Worm (Caenorhabditis elegans) whole organism, young adult: Measurements from ENCODE around the gene Y57A10A.13.

Experiments
- B0261.1 ChIP-seq: sonication (generic microtip); optimal IDR thresholded peaks from 2 replicates; lab custom pipeline; 2016; ENCODE audit warnings: mild to moderate bottlenecking, missing genetic modification characterization, moderate library complexity, missing compliant biosample characterization
- C06A6.2 ChIP-seq: fragments of 200-800 bp; sonication (Bioruptor generic); conservative IDR thresholded peaks from 2 replicates; pipeline ENCODE4 v1.3.6; 2022; ENCODE audit warnings: missing genetic modification characterization, missing compliant biosample characterization
- F10E7.11 ChIP-seq: sonication (generic microtip); optimal IDR thresholded peaks from 2 replicates; lab custom pipeline; 2017; ENCODE audit warnings: mild to moderate bottlenecking, missing genetic modification characterization, moderate library complexity, missing compliant biosample characterization
- F37B4.10 ChIP-seq: fragments of 200-800 bp; sonication (Bioruptor generic); IDR thresholded peaks from 2 replicates; pipeline ENCODE4 v1.3.6; 2022; ENCODE audit warnings: missing genetic modification characterization, missing compliant biosample characterization
- F39B2.1 ChIP-seq: fragments of 200-800 bp; sonication (Bioruptor generic); IDR thresholded peaks from 2 replicates; pipeline ENCODE4 v1.3.6; 2022; ENCODE audit warnings: missing genetic modification reagents, missing genetic modification characterization, missing compliant biosample characterization
- F52B5.7 ChIP-seq: sonication (generic microtip); optimal IDR thresholded peaks from 2 replicates; lab custom pipeline; 2016; ENCODE audit warnings: mild to moderate bottlenecking, missing genetic modification characterization, missing compliant biosample characterization
- F57C9.4 ChIP-seq: sonication (generic microtip); optimal IDR thresholded peaks from 2 replicates; lab custom pipeline; 2017; ENCODE audit warnings: mild to moderate bottlenecking, missing genetic modification characterization, missing compliant biosample characterization
- K12H6.12 ChIP-seq: fragments of 200-800 bp; sonication (Bioruptor generic); optimal IDR thresholded peaks from 2 replicates; lab custom pipeline; 2018; ENCODE audit warnings: mild to moderate bottlenecking, missing genetic modification characterization, missing compliant biosample characterization
- Y67H2A.10 ChIP-seq: fragments of 200-800 bp; sonication (Bioruptor generic); conservative IDR thresholded peaks from 2 replicates; pipeline ENCODE4 v1.3.6; 2022; ENCODE audit warnings: missing genetic modification reagents, missing genetic modification characterization, missing compliant biosample characterization
- Y95B8A.8 ChIP-seq: fragments of 200-800 bp; sonication (Bioruptor generic); IDR thresholded peaks from 2 replicates; pipeline ENCODE4 v1.3.6; 2022; ENCODE audit warnings: missing genetic modification reagents, missing genetic modification characterization, missing compliant biosample characterization
- ZK185.1 ChIP-seq: sonication (generic microtip); optimal IDR thresholded peaks from 2 replicates; lab custom pipeline; 2016; ENCODE audit warnings: mild to moderate bottlenecking, missing genetic modification characterization, missing compliant biosample characterization; ENCODE audit not compliant: poor library complexity, severe bottlenecking
- attf-5 ChIP-seq: fragments of 200-800 bp; sonication (Bioruptor generic); optimal IDR thresholded peaks from 2 replicates; lab custom pipeline; 2018; ENCODE audit warnings: mild to moderate bottlenecking, missing genetic modification characterization, missing compliant biosample characterization
- ceh-58 ChIP-seq: fragments of 200-800 bp; sonication (Bioruptor generic); IDR thresholded peaks from 2 replicates; pipeline ENCODE4 v1.3.6; 2022; ENCODE audit warnings: missing genetic modification characterization, missing compliant biosample characterization
- ceh-79 ChIP-seq: sonication (generic microtip); optimal IDR thresholded peaks from 2 replicates; lab custom pipeline; 2017; ENCODE audit warnings: mild to moderate bottlenecking, missing genetic modification characterization, missing compliant biosample characterization
- ceh-91 ChIP-seq: fragments of 200-800 bp; sonication (Bioruptor generic); IDR thresholded peaks from 2 replicates; pipeline ENCODE4 v1.3.6; 2022; ENCODE audit warnings: missing genetic modification reagents, missing genetic modification characterization, missing compliant biosample characterization
- chd-7 ChIP-seq: sonication (generic microtip); optimal IDR thresholded peaks from 2 replicates; lab custom pipeline; 2016; ENCODE audit warnings: mild to moderate bottlenecking, missing genetic modification characterization, moderate library complexity, missing compliant biosample characterization
- dpff-1 ChIP-seq: sonication (generic microtip); optimal IDR thresholded peaks from 2 replicates; lab custom pipeline; 2017; ENCODE audit warnings: mild to moderate bottlenecking, missing genetic modification characterization, missing compliant biosample characterization
- efl-1 ChIP-seq: fragments of 150-350 bp; optimal IDR thresholded peaks from 2 replicates; lab custom pipeline; 2014; ENCODE audit warnings: missing biosample characterization, missing genetic modification reagents, missing genetic modification characterization
- egl-18 ChIP-seq: fragments of 200-800 bp; sonication (Bioruptor generic); IDR thresholded peaks from 2 replicates; pipeline ENCODE4 v1.3.6; 2022; ENCODE audit warnings: missing genetic modification reagents, missing genetic modification characterization, missing compliant biosample characterization
- ets-4 ChIP-seq: fragments of 200-800 bp; sonication (Bioruptor generic); optimal IDR thresholded peaks from 2 replicates; lab custom pipeline; 2018; ENCODE audit warnings: mild to moderate bottlenecking, missing genetic modification characterization, missing compliant biosample characterization
- gei-17 ChIP-seq: fragments of 200-800 bp; sonication (Bioruptor generic); optimal IDR thresholded peaks from 2 replicates; lab custom pipeline; 2018; ENCODE audit warnings: mild to moderate bottlenecking, missing genetic modification characterization, missing compliant biosample characterization
- hlh-26 ChIP-seq: fragments of 200-800 bp; sonication (Bioruptor generic); conservative IDR thresholded peaks from 2 replicates; pipeline ENCODE4 v1.3.6; 2022; ENCODE audit warnings: missing genetic modification reagents, missing genetic modification characterization, missing compliant biosample characterization
- hmg-1.2 ChIP-seq: fragments of 200-800 bp; sonication (Bioruptor generic); IDR thresholded peaks from 2 replicates; pipeline ENCODE4 v1.3.6; 2022; ENCODE audit warnings: missing genetic modification reagents, missing genetic modification characterization, missing compliant biosample characterization
- lag-1 ChIP-seq: fragments of 200-800 bp; sonication (Bioruptor generic); IDR thresholded peaks from 2 replicates; pipeline ENCODE4 v1.3.6; 2022; ENCODE audit warnings: missing genetic modification reagents, missing genetic modification characterization, missing compliant biosample characterization
- lsl-1 ChIP-seq: fragments of 200-800 bp; sonication (Bioruptor generic); optimal IDR thresholded peaks from 2 replicates; lab custom pipeline; 2018; ENCODE audit warnings: mild to moderate bottlenecking, missing genetic modification characterization, moderate library complexity, missing compliant biosample characterization
- madf-8 ChIP-seq: fragments of 200-800 bp; sonication (Bioruptor generic); conservative IDR thresholded peaks from 2 replicates; pipeline ENCODE4 v1.3.6; 2022; ENCODE audit warnings: missing genetic modification reagents, missing genetic modification characterization, missing compliant biosample characterization
- mel-28 ChIP-seq: sonication (generic microtip); optimal IDR thresholded peaks from 2 replicates; lab custom pipeline; 2016; ENCODE audit warnings: borderline replicate concordance, mild to moderate bottlenecking, missing genetic modification characterization, missing compliant biosample characterization
- mes-4 ChIP-seq: sonication (generic microtip); optimal IDR thresholded peaks from 2 replicates; lab custom pipeline; 2016; ENCODE audit warnings: missing genotype, missing genetic modification characterization, missing compliant biosample characterization
- nfyb-1 ChIP-seq: fragments of 200-800 bp; sonication (Bioruptor generic); IDR thresholded peaks from 2 replicates; pipeline ENCODE4 v1.3.6; 2022; ENCODE audit warnings: missing genetic modification reagents, missing genetic modification characterization, missing compliant biosample characterization
- nhr-27 ChIP-seq: fragments of 200-800 bp; sonication (Bioruptor generic); optimal IDR thresholded peaks from 2 replicates; lab custom pipeline; 2018; ENCODE audit warnings: mild to moderate bottlenecking, missing genetic modification characterization, moderate library complexity, missing compliant biosample characterization
- nhr-80 ChIP-seq: sonication (generic microtip); optimal IDR thresholded peaks from 2 replicates; lab custom pipeline; 2016; ENCODE audit warnings: missing genetic modification characterization, missing compliant biosample characterization
- sdz-38 ChIP-seq: sonication (generic microtip); optimal IDR thresholded peaks from 2 replicates; lab custom pipeline; 2016; ENCODE audit warnings: missing genotype, missing genetic modification characterization, missing compliant biosample characterization
- snpc-1.1 ChIP-seq: sonication (generic microtip); optimal IDR thresholded peaks from 2 replicates; lab custom pipeline; 2017; ENCODE audit warnings: missing genetic modification characterization, mild to moderate bottlenecking, missing compliant biosample characterization, antibody characterized with exemption, moderate library complexity, missing genotype, missing genetic modification reagents; ENCODE audit not compliant: insufficient read depth
- snpc-1.3 ChIP-seq: sonication (generic microtip); optimal IDR thresholded peaks from 2 replicates; lab custom pipeline; 2017; ENCODE audit warnings: missing genetic modification characterization, mild to moderate bottlenecking, missing compliant biosample characterization, antibody characterized with exemption, moderate library complexity, missing genotype, missing genetic modification reagents; ENCODE audit not compliant: insufficient read depth
- unc-62 ChIP-seq: fragments of 150-350 bp; optimal IDR thresholded peaks from 2 replicates; lab custom pipeline; 2014; ENCODE audit warnings: missing biosample characterization, missing genetic modification reagents, missing genetic modification characterization
- zim-3 ChIP-seq: sonication (generic microtip); optimal IDR thresholded peaks from 2 replicates; lab custom pipeline; 2017; ENCODE audit warnings: mild to moderate bottlenecking, missing genetic modification characterization, moderate library complexity, missing compliant biosample characterization
- ztf-22 ChIP-seq: fragments of 200-800 bp; sonication (Bioruptor generic); optimal IDR thresholded peaks from 2 replicates; lab custom pipeline; 2018; ENCODE audit warnings: mild to moderate bottlenecking, missing genetic modification characterization, moderate library complexity, missing compliant biosample characterization
- ztf-6 ChIP-seq: fragments of 200-800 bp; sonication (Bioruptor generic); IDR thresholded peaks from 2 replicates; pipeline ENCODE4 v1.3.6; 2022; ENCODE audit warnings: missing genetic modification reagents, missing genetic modification characterization, missing compliant biosample characterization

Y57A10A.13 gene

DNA sequence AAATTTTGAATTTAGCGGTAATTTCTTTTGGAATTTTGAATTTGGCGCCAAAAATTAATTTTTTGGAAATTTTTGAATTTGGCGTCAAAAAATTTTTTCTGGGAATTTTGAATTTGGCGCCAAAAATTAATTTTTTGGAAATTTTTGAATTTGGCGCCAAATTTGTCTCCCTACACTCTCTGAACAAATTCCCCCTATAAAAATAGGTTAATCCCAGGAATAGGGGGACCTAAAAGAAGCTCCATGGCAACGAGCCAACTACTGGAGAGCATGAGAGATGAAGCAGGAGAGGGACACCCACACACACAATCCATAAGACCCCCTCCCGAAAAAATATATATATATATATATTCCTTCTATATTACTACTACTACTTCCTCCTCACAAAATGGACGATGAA lies 18.2 kb upstream of the Y57A10A.13 start, which contains the start of gene aqp-12:
Gene aqp-12 (plus strand): TSS at position 301 of the 400 bp plus-strand sequence.
- no peak for TF ChIP-seq F57C9.4

DNA sequence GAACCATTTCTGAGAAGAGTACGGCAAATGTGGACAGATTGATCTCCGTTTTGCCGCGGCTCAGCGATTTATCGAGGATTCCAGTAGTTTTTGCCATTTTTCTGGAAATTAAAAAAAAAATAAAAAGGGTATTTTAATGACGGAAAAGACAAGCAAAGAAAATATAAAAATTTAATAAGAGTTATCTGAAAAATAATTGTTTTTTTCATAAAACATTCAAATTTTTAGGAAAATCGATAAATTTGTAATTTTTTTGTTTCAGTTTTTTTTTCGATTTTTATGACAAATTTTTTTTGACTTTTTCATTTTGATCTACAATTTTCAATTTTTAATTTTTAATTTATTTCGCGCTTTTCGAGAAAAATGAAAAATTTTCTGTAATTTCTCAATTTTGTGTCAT lies 17.6 kb upstream of the Y57A10A.13 start, which contains the start of gene trpp-5:
Gene trpp-5 (minus strand): TSS at position 101 of the 400 bp plus-strand sequence.
- TF ChIP-seq unc-62 (GFP tag; lab: Kevin White, UChicago) (no peak), gei-17 (no peak), attf-5 (no peak), ceh-91 (GFP tag; lab: Robert Waterston, UW) (no peak), F52B5.7 (no peak), hlh-26 (GFP tag; lab: Robert Waterston, UW) (no peak), nhr-80 (no peak)

ce11 chrII:12199912-12200637 lies 15.4 kb upstream of the Y57A10A.13 start, which contains the start of gene polg-1:
polg-1 (minus strand) TSS chrII:12199962.
- peak; percentile 46 for TF ChIP-seq lsl-1 (GFP tag; lab: Kevin White, UChicago)
- TF ChIP-seq F39B2.1 (GFP tag; lab: Robert Waterston, UW) = no peak

DNA sequence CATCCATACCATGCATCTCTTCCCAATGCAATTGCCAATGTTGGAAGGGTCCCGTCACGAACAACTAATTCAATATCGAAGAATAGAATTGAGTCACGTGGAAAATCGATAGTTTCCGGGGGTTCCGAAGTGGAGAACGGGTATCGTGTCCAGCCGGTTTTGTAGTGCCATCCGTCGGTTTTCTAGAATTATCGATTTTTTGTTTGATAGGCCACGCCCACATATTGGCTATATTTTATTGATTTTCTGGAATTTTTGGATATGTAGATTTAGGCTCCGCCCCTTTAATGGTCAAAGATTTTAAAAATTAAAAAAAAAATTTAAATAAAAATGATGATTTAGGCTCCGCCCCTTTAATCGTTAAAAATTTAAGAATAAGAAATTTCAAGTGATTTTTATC lies 14.5 kb upstream of the Y57A10A.13 start:
- TF ChIP-seq F57C9.4 = no peak
- TF ChIP-seq nfyb-1 (GFP tag; lab: Robert Waterston, UW) = no peak
- TF ChIP-seq sdz-38 (tag; lab: Kevin White, UChicago) = no peak
- no peak for TF ChIP-seq egl-18
- no peak for TF ChIP-seq nhr-27 (tag; lab: Kevin White, UChicago)
- no peak for TF ChIP-seq ztf-22
- TF ChIP-seq ceh-58 (GFP tag; lab: Robert Waterston, UW) = no peak
- TF ChIP-seq B0261.1 (tag; lab: Kevin White, UChicago) = no peak
- TF ChIP-seq madf-8 = no peak
- TF ChIP-seq hmg-1.2 (GFP tag; lab: Robert Waterston, UW) = no peak
- TF ChIP-seq ets-4 (GFP tag; lab: Kevin White, UChicago) = no peak
- TF ChIP-seq F37B4.10 = no peak
- TF ChIP-seq Y67H2A.10 (GFP tag; lab: Robert Waterston, UW) = no peak
- TF ChIP-seq lag-1 (GFP tag; lab: Robert Waterston, UW) = no peak
- TF ChIP-seq nhr-80 = no peak
- TF ChIP-seq ZK185.1 (tag; lab: Kevin White, UChicago) = no peak
- TF ChIP-seq F10E7.11 (tag; lab: Kevin White, UChicago) = no peak

DNA sequence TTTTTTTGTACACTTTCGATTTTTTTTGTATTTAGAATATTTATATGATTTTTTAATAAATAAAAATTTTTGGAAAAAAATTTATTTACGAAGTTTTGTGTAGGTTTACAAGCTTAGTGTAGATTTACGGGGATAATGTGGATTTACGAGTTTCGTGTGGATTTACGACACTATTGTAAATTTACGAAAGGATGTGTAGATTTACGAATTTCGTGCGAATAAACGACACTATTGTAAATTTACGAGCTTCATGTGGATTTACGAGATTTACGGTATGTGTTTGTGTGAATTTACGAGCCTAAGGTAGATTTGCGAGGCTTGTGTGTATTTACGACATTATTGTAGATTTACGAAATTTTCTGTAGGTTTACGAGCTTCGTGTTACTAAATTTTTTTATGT lies 4.5 kb upstream of the Y57A10A.13 start:
- TF ChIP-seq mel-28 (tag; lab: Kevin White, UChicago) = no peak
- TF ChIP-seq C06A6.2 (GFP tag; lab: Robert Waterston, UW) = no peak
- TF ChIP-seq ceh-79 (tag; lab: Kevin White, UChicago) = no peak
- TF ChIP-seq chd-7 (tag; lab: Kevin White, UChicago) = no peak
- TF ChIP-seq K12H6.12 (tag; lab: Kevin White, UChicago) = no peak
- no peak for TF ChIP-seq snpc-1.1
- TF ChIP-seq snpc-1.3 (tag; lab: Kevin White, UChicago) = no peak
- TF ChIP-seq zim-3 = no peak
- TF ChIP-seq hmg-1.2 (GFP tag; lab: Robert Waterston, UW) = no peak
- TF ChIP-seq Y95B8A.8 = no peak
- TF ChIP-seq efl-1 (GFP tag; lab: Kevin White, UChicago) = no peak
- no peak for TF ChIP-seq Y67H2A.10 (GFP tag; lab: Robert Waterston, UW)
- TF ChIP-seq mes-4 (tag; lab: Kevin White, UChicago) = no peak
- TF ChIP-seq F39B2.1 (GFP tag; lab: Robert Waterston, UW) = no peak
- TF ChIP-seq gei-17 = no peak
- no peak for TF ChIP-seq ztf-6
- no peak for TF ChIP-seq dpff-1 (tag; lab: Kevin White, UChicago)
